Worm (Caenorhabditis elegans) whole organism, L4 larva: Measurements from ENCODE around the gene srt-43.

Experiments used
- D1046.2 ChIP-seq: fragments of 200-800 bp; sonication (Bioruptor generic); IDR thresholded peaks from 2 replicates; pipeline ENCODE4 v1.3.6; 2022; ENCODE audit warnings: missing genetic modification characterization, missing compliant biosample characterization
- F10B5.3 ChIP-seq: sonication (generic microtip); optimal IDR thresholded peaks from 2 replicates; lab custom pipeline; 2016; ENCODE audit warnings: mild to moderate bottlenecking, missing genetic modification characterization, missing compliant biosample characterization
- F37D6.2 ChIP-seq: sonication (generic microtip); optimal IDR thresholded peaks from 2 replicates; lab custom pipeline; 2016; ENCODE audit warnings: mild to moderate bottlenecking, missing genetic modification characterization, missing compliant biosample characterization
- F49E8.2 ChIP-seq: sonication (generic microtip); optimal IDR thresholded peaks from 2 replicates; lab custom pipeline; 2016; ENCODE audit warnings: missing compliant biosample characterization, mild to moderate bottlenecking, missing genetic modification characterization, borderline replicate concordance
- T20F7.1 ChIP-seq: fragments of 200-800 bp; sonication (Bioruptor generic); optimal IDR thresholded peaks from 2 replicates; lab custom pipeline; 2018; ENCODE audit warnings: mild to moderate bottlenecking, missing genetic modification characterization, missing compliant biosample characterization
- Y5F2A.4 ChIP-seq: fragments of 200-800 bp; sonication (Bioruptor generic); optimal IDR thresholded peaks from 2 replicates; lab custom pipeline; 2018; ENCODE audit warnings: mild to moderate bottlenecking, missing genetic modification characterization, missing compliant biosample characterization
- Y75B8A.6 ChIP-seq: fragments of 200-800 bp; sonication (Bioruptor generic); IDR thresholded peaks from 2 replicates; pipeline ENCODE4 v1.3.6; 2022; ENCODE audit warnings: missing genetic modification reagents, missing genetic modification characterization, missing compliant biosample characterization
- ZK337.2 ChIP-seq: fragments of 200-800 bp; sonication (Bioruptor generic); IDR thresholded peaks from 2 replicates; pipeline ENCODE4 v1.3.6; 2022; ENCODE audit warnings: missing genetic modification reagents, missing genetic modification characterization, missing compliant biosample characterization
- aha-1 ChIP-seq: fragments of 150-350 bp; peaks from one replicate; lab custom pipeline; 2014; ENCODE audit warnings: missing biosample characterization, missing genetic modification characterization
- arid-1 ChIP-seq: fragments of 200-800 bp; sonication (Bioruptor generic); conservative IDR thresholded peaks from 2 replicates; pipeline ENCODE4 v1.3.6; 2022; ENCODE audit warnings: missing genetic modification reagents, missing genetic modification characterization, missing compliant biosample characterization
- attf-4 ChIP-seq: sonication (generic microtip); optimal IDR thresholded peaks from 3 replicates; lab custom pipeline; 2017; ENCODE audit warnings: missing biosample characterization, missing genetic modification characterization
- ceh-20 ChIP-seq: fragments of 200-800 bp; sonication (Bioruptor generic); IDR thresholded peaks from 2 replicates; pipeline ENCODE4 v1.3.6; 2022; ENCODE audit warnings: missing genetic modification reagents, missing genetic modification characterization, missing compliant biosample characterization
- daf-16 ChIP-seq, 3 experiments: sonication (generic microtip); optimal IDR thresholded peaks; 2 replicates each; lab custom pipeline; 2016 to 2017; ENCODE audit warnings: missing genetic modification characterization in 3 of 3, missing genetic modification reagents in 3 of 3, mild to moderate bottlenecking in 2 of 3, missing compliant biosample characterization in 2 of 3, missing biosample characterization in 1 of 3, moderate library complexity in 1 of 3
- daf-19 ChIP-seq: fragments of 200-800 bp; sonication (Bioruptor generic); conservative IDR thresholded peaks from 2 replicates; pipeline ENCODE4 v1.3.6; 2022; ENCODE audit warnings: missing genetic modification characterization, missing compliant biosample characterization
- daf-8 ChIP-seq: fragments of 200-800 bp; sonication (Bioruptor generic); IDR thresholded peaks from 2 replicates; pipeline ENCODE4 v1.3.6; 2022; ENCODE audit warnings: missing genetic modification characterization, missing compliant biosample characterization
- dmd-8 ChIP-seq: fragments of 200-800 bp; sonication (Bioruptor generic); IDR thresholded peaks from 2 replicates; pipeline ENCODE4 v1.3.6; 2022; ENCODE audit warnings: missing genetic modification characterization, missing compliant biosample characterization
- dpl-1 ChIP-seq: fragments of 150-350 bp; optimal IDR thresholded peaks from 2 replicates; lab custom pipeline; 2014; ENCODE audit warnings: missing biosample characterization, missing genetic modification reagents, missing genetic modification characterization
- duxl-1 ChIP-seq: sonication (generic microtip); optimal IDR thresholded peaks from 2 replicates; lab custom pipeline; 2016; ENCODE audit warnings: mild to moderate bottlenecking, missing genetic modification characterization, moderate library complexity, missing compliant biosample characterization; ENCODE audit not compliant: poor library complexity
- egl-27 ChIP-seq: sonication (generic microtip); optimal IDR thresholded peaks from 3 replicates; lab custom pipeline; 2017; ENCODE audit warnings: missing biosample characterization, missing genetic modification reagents, missing genetic modification characterization
- fos-1 ChIP-seq: fragments of 150-350 bp; optimal IDR thresholded peaks from 2 replicates; lab custom pipeline; 2014; ENCODE audit warnings: missing biosample characterization, missing genetic modification characterization
- hlh-11 ChIP-seq: fragments of 200-800 bp; sonication (Bioruptor generic); optimal IDR thresholded peaks from 2 replicates; lab custom pipeline; 2018; ENCODE audit warnings: mild to moderate bottlenecking, missing genetic modification characterization, missing compliant biosample characterization
- hlh-30 ChIP-seq: sonication (generic microtip); optimal IDR thresholded peaks from 2 replicates; lab custom pipeline; 2017; ENCODE audit warnings: antibody characterized with exemption, mild to moderate bottlenecking, missing genetic modification characterization, missing compliant biosample characterization; ENCODE audit not compliant: insufficient read depth
- jun-1 ChIP-seq: fragments of 150-350 bp; optimal IDR thresholded peaks from 2 replicates; lab custom pipeline; 2014; ENCODE audit warnings: missing biosample characterization, missing genetic modification reagents, missing genetic modification characterization
- lim-7 ChIP-seq: fragments of 200-800 bp; sonication (Bioruptor generic); IDR thresholded peaks from 2 replicates; pipeline ENCODE4 v1.3.6; 2022; ENCODE audit warnings: missing genetic modification characterization, missing compliant biosample characterization
- lin-29 ChIP-seq: fragments of 200-800 bp; sonication (Bioruptor generic); IDR thresholded peaks from 2 replicates; pipeline ENCODE4 v1.3.6; 2022; ENCODE audit warnings: missing genetic modification reagents, missing genetic modification characterization, missing compliant biosample characterization
- lir-3 ChIP-seq: sonication (generic microtip); optimal IDR thresholded peaks from 2 replicates; lab custom pipeline; 2016; ENCODE audit warnings: mild to moderate bottlenecking, missing genetic modification characterization, missing compliant biosample characterization
- madf-9 ChIP-seq: fragments of 200-800 bp; sonication (Bioruptor generic); conservative IDR thresholded peaks from 2 replicates; pipeline ENCODE4 v1.3.6; 2022; ENCODE audit warnings: missing genetic modification reagents, missing genetic modification characterization, missing compliant biosample characterization
- mxl-3 ChIP-seq: fragments of 200-800 bp; sonication (Bioruptor generic); optimal IDR thresholded peaks from 2 replicates; lab custom pipeline; 2018; ENCODE audit warnings: mild to moderate bottlenecking, missing genetic modification characterization, missing compliant biosample characterization
- nhr-25 ChIP-seq: sonication (generic microtip); optimal IDR thresholded peaks from 2 replicates; lab custom pipeline; 2017; ENCODE audit warnings: missing genetic modification characterization, mild to moderate bottlenecking, missing compliant biosample characterization, antibody characterized with exemption, moderate library complexity, borderline replicate concordance; ENCODE audit not compliant: insufficient read depth
- nhr-42 ChIP-seq: fragments of 200-800 bp; sonication (Bioruptor generic); IDR thresholded peaks from 2 replicates; pipeline ENCODE4 v1.3.6; 2022; ENCODE audit warnings: missing genetic modification characterization, missing compliant biosample characterization
- nhr-77 ChIP-seq: fragments of 150-350 bp; optimal IDR thresholded peaks from 2 replicates; lab custom pipeline; 2014; ENCODE audit warnings: missing biosample characterization, missing genetic modification characterization
- pha-4 ChIP-seq, 2 experiments: fragments of 150-350 bp in 1 of 2; fragments of 200-800 bp in 1 of 2; sonication (Bioruptor generic) in 1 of 2; IDR thresholded peaks in 1 of 2; optimal IDR thresholded peaks in 1 of 2; 2 replicates each; pipeline versions ENCODE4 v1.3.6 to Lab custom; 2014 to 2022; ENCODE audit warnings: missing genetic modification characterization in 2 of 2, missing genetic modification reagents in 2 of 2, missing biosample characterization in 1 of 2, missing compliant biosample characterization in 1 of 2
- rbr-2 ChIP-seq: sonication (generic microtip); optimal IDR thresholded peaks from 2 replicates; lab custom pipeline; 2016; ENCODE audit warnings: missing genotype, missing genetic modification characterization, missing compliant biosample characterization
- saeg-2 ChIP-seq: fragments of 200-800 bp; sonication (Bioruptor generic); IDR thresholded peaks from 2 replicates; pipeline ENCODE4 v1.3.6; 2022; ENCODE audit warnings: missing genetic modification reagents, missing genetic modification characterization, missing compliant biosample characterization
- sdz-12 ChIP-seq: fragments of 200-800 bp; sonication (Bioruptor generic); optimal IDR thresholded peaks from 2 replicates; lab custom pipeline; 2018; ENCODE audit warnings: mild to moderate bottlenecking, missing genetic modification characterization, missing compliant biosample characterization
- tra-1 ChIP-seq: fragments of 200-800 bp; sonication (Bioruptor generic); IDR thresholded peaks from 2 replicates; pipeline ENCODE4 v1.3.6; 2022; ENCODE audit warnings: missing genetic modification reagents, missing genetic modification characterization, missing compliant biosample characterization
- unc-130 ChIP-seq: sonication (generic microtip); optimal IDR thresholded peaks from 2 replicates; lab custom pipeline; 2016; ENCODE audit warnings: missing genetic modification reagents, missing genetic modification characterization, missing compliant biosample characterization
- vab-7 ChIP-seq: fragments of 200-800 bp; sonication (Bioruptor generic); IDR thresholded peaks from 2 replicates; pipeline ENCODE4 v1.3.6; 2022; ENCODE audit warnings: missing genetic modification reagents, missing genetic modification characterization, missing compliant biosample characterization
- zfp-3 ChIP-seq: fragments of 200-800 bp; sonication (Bioruptor generic); conservative IDR thresholded peaks from 2 replicates; pipeline ENCODE4 v1.3.6; 2022; ENCODE audit warnings: missing genetic modification reagents, missing genetic modification characterization, missing compliant biosample characterization
- zip-11 ChIP-seq: fragments of 200-800 bp; sonication (Bioruptor generic); IDR thresholded peaks from 2 replicates; pipeline ENCODE4 v1.3.6; 2022; ENCODE audit warnings: missing genetic modification characterization, missing compliant biosample characterization
- ztf-11 ChIP-seq: fragments of 150-350 bp; optimal IDR thresholded peaks from 2 replicates; lab custom pipeline; 2014; ENCODE audit warnings: missing biosample characterization, missing genetic modification characterization
- ztf-7 ChIP-seq: fragments of 150-350 bp; optimal IDR thresholded peaks from 2 replicates; lab custom pipeline; 2014; ENCODE audit warnings: missing biosample characterization, missing genetic modification characterization

The srt-43 gene

ce11 chrV:12763291-12763995, 5.6 kb upstream of the srt-43 start, which contains the start of the genes abcf-1 and scc-3 (continued):
- TF ChIP-seq ztf-11 (tag; lab: Kevin White, UChicago) (no peak), arid-1 (GFP tag; lab: Robert Waterston, UW) (no peak), F10B5.3 (tag; lab: Kevin White, UChicago) (no peak), hlh-30 (tag; lab: Kevin White, UChicago) (peak; percentile 23)

- TF ChIP-seq pha-4 (GFP tag; IDR thresholded peaks at IDR 0.05; lab: Robert Waterston, UW) (no peak), pha-4 (tag; optimal IDR thresholded peaks at IDR 0.05; lab: Kevin White, UChicago) (no peak), ZK337.2 (no peak)
Observed at ce11 chrV:12773222-12773621, 4.2 kb downstream of the srt-43 start, which contains the start of gene ZC455.1. TSS of gene ZC455.1 (plus strand) at chrV:12773522.

- TF ChIP-seq lim-7 (GFP tag; lab: Robert Waterston, UW) (no peak), vab-7 (GFP tag; lab: Robert Waterston, UW) (no peak), F49E8.2 (tag; lab: Kevin White, UChicago) (no peak), fos-1 (tag; lab: Kevin White, UChicago) (no peak), egl-27 (tag; lab: Kevin White, UChicago) (no peak), attf-4 (tag; lab: Kevin White, UChicago) (no peak), mxl-3 (GFP tag; lab: Kevin White, UChicago) (no peak)
- TF ChIP-seq, all 104 proteins: peak for 0
Observed at ce11 chrV:12773852-12774251, 4.8 kb downstream of the srt-43 start.

- TF ChIP-seq nhr-42 (GFP tag; lab: Robert Waterston, UW) (no peak), unc-130 (GFP tag; lab: Kevin White, UChicago) (peak; percentile 57), dmd-8 (GFP tag; lab: Robert Waterston, UW) (peak; percentile 89; the same call in 1 of the 2 replicates), hlh-11 (peak; percentile 56), dpl-1 (GFP tag; lab: Kevin White, UChicago) (peak; percentile 18), attf-4 (tag; lab: Kevin White, UChicago) (no peak), T20F7.1 (no peak), rbr-2 (tag; lab: Kevin White, UChicago) (peak; percentile 59), tra-1 (peak; percentile 84), zip-11 (GFP tag; lab: Robert Waterston, UW) (peak; percentile 75), ztf-11 (tag; lab: Kevin White, UChicago) (no peak), nhr-25 (tag; lab: Kevin White, UChicago) (no peak), saeg-2 (GFP tag; lab: Robert Waterston, UW) (0 out of 2 replicates have a peak, but pooled peaks have one; percentile 21), ztf-7 (tag; lab: Kevin White, UChicago) (no peak), Y5F2A.4 (peak; percentile 15), F37D6.2 (tag; lab: Kevin White, UChicago) (peak; percentile 6), mxl-3 (GFP tag; lab: Kevin White, UChicago) (peak; percentile 70), lin-29 (GFP tag; lab: Robert Waterston, UW) (peak; percentile 67), nhr-77 (no peak), ceh-20 (0 out of 2 replicates have a peak, but pooled peaks have one; percentile 47), D1046.2 (peak; percentile 87), daf-8 (0 out of 2 replicates have a peak, but pooled peaks have one; percentile 38), daf-16 (GFP tag; optimal IDR thresholded peaks at IDR 0.05; lab: Kevin White, UChicago) (peak; percentile 22 to 62), daf-16 (tag; optimal IDR thresholded peaks at IDR 0.05; lab: Kevin White, UChicago) (no peak), aha-1 (tag; lab: Kevin White, UChicago) (peak; percentile 82), zfp-3 (GFP tag; lab: Robert Waterston, UW) (peak; percentile 67), Y75B8A.6 (GFP tag; lab: Robert Waterston, UW) (peak; percentile 55; the same call in 1 of the 2 replicates), duxl-1 (tag; lab: Kevin White, UChicago) (peak; percentile 14), lir-3 (tag; lab: Kevin White, UChicago) (peak; percentile 66), sdz-12 (GFP tag; lab: Kevin White, UChicago) (peak; percentile 91), madf-9 (peak; percentile 88), jun-1 (tag; lab: Kevin White, UChicago) (no peak), daf-19 (GFP tag; lab: Robert Waterston, UW) (peak; percentile 77)
Observed at ce11 chrV:12780248-12780647, 11.2 kb downstream of the srt-43 start.
